Worm (Caenorhabditis elegans) whole organism, L2 larva: Measurements from ENCODE around the gene T25E4.2.
"Not testable (repeated sequence)": the region's sequence is repeated elsewhere in the genome, so short reads cannot be mapped to it uniquely, and the experiment has no call there.

Experiments
- C34F6.9 ChIP-seq: fragments of 150-350 bp; optimal IDR thresholded peaks from 2 replicates; lab custom pipeline; 2014; ENCODE audit warnings: missing biosample characterization, missing genetic modification characterization
- R02D3.7 ChIP-seq: fragments of 150-350 bp; optimal IDR thresholded peaks from 2 replicates; lab custom pipeline; 2014; ENCODE audit warnings: missing biosample characterization, missing genetic modification characterization
- aly-2 ChIP-seq: fragments of 150-350 bp; optimal IDR thresholded peaks from 2 replicates; lab custom pipeline; 2014; ENCODE audit warnings: missing biosample characterization, missing genetic modification characterization
- ama-1 ChIP-seq: fragments of 150-350 bp; optimal IDR thresholded peaks from 2 replicates; lab custom pipeline; 2018; ENCODE audit warnings: inconsistent platforms
- blmp-1 ChIP-seq: sonication (generic microtip); optimal IDR thresholded peaks from 2 replicates; lab custom pipeline; 2017; ENCODE audit warnings: missing genetic modification characterization, mild to moderate bottlenecking, missing compliant biosample characterization, antibody characterized with exemption, moderate library complexity; ENCODE audit not compliant: insufficient read depth
- ceh-16 ChIP-seq: fragments of 150-350 bp; optimal IDR thresholded peaks from 2 replicates; lab custom pipeline; 2014; ENCODE audit warnings: missing biosample characterization, missing genetic modification characterization
- ceh-82 ChIP-seq: fragments of 150-350 bp; optimal IDR thresholded peaks from 2 replicates; lab custom pipeline; 2014; ENCODE audit warnings: missing biosample characterization, missing genetic modification characterization
- crh-2 ChIP-seq: sonication (generic microtip); optimal IDR thresholded peaks from 2 replicates; lab custom pipeline; 2017; ENCODE audit warnings: missing biosample characterization, missing genetic modification characterization
- dmd-4 ChIP-seq: sonication (generic microtip); optimal IDR thresholded peaks from 2 replicates; lab custom pipeline; 2017; ENCODE audit warnings: missing biosample characterization, missing genetic modification characterization
- egl-27 ChIP-seq: sonication (generic microtip); optimal IDR thresholded peaks from 3 replicates; lab custom pipeline; 2017; ENCODE audit warnings: missing biosample characterization, missing genetic modification reagents, missing genetic modification characterization
- elt-1 ChIP-seq: fragments of 150-350 bp; optimal IDR thresholded peaks from 2 replicates; lab custom pipeline; 2014; ENCODE audit warnings: missing biosample characterization, missing genetic modification characterization
- elt-3 ChIP-seq: sonication (generic microtip); optimal IDR thresholded peaks from 2 replicates; lab custom pipeline; 2017; ENCODE audit warnings: missing biosample characterization, missing genetic modification characterization
- fos-1 ChIP-seq: fragments of 150-350 bp; optimal IDR thresholded peaks from 2 replicates; lab custom pipeline; 2014; ENCODE audit warnings: missing biosample characterization, missing genetic modification characterization
- gmeb-1 ChIP-seq: fragments of 150-350 bp; optimal IDR thresholded peaks from 2 replicates; lab custom pipeline; 2014; ENCODE audit warnings: missing biosample characterization, missing genetic modification characterization
- lin-11 ChIP-seq: fragments of 150-350 bp; sonication (generic microtip); optimal IDR thresholded peaks from 2 replicates; lab custom pipeline; 2014; ENCODE audit warnings: missing biosample characterization, missing genetic modification characterization, inconsistent platforms, mixed read lengths
- lin-39 ChIP-seq: fragments of 150-350 bp; optimal IDR thresholded peaks from 2 replicates; lab custom pipeline; 2014; ENCODE audit warnings: missing biosample characterization, missing genetic modification reagents, missing genetic modification characterization
- lsy-2 ChIP-seq, 2 experiments: fragments of 150-350 bp in 1 of 2; sonication (generic microtip) in 1 of 2; optimal IDR thresholded peaks; 2 replicates each; lab custom pipeline; 2014 to 2017; ENCODE audit warnings: missing biosample characterization in 2 of 2, missing genetic modification characterization in 2 of 2
- mab-5 ChIP-seq: fragments of 150-350 bp; optimal IDR thresholded peaks from 2 replicates; lab custom pipeline; 2014; ENCODE audit warnings: missing biosample characterization, missing genetic modification characterization
- mbf-1 ChIP-seq: sonication (generic microtip); optimal IDR thresholded peaks from 2 replicates; lab custom pipeline; 2017; ENCODE audit warnings: missing biosample characterization, missing genetic modification characterization
- mdl-1 ChIP-seq, 2 experiments: fragments of 150-350 bp in 1 of 2; sonication (generic microtip) in 1 of 2; optimal IDR thresholded peaks; 2 replicates each; lab custom pipeline; 2017; ENCODE audit warnings: missing biosample characterization in 2 of 2, missing genetic modification characterization in 2 of 2
- nhr-10 ChIP-seq: sonication (generic microtip); optimal IDR thresholded peaks from 2 replicates; lab custom pipeline; 2017; ENCODE audit warnings: missing biosample characterization, missing genetic modification characterization
- nhr-11 ChIP-seq: fragments of 150-350 bp; optimal IDR thresholded peaks from 2 replicates; lab custom pipeline; 2014; ENCODE audit warnings: missing biosample characterization, missing genetic modification characterization
- nhr-12 ChIP-seq: fragments of 150-350 bp; optimal IDR thresholded peaks from 2 replicates; lab custom pipeline; 2014; ENCODE audit warnings: missing biosample characterization, missing genetic modification characterization
- nhr-129 ChIP-seq: fragments of 150-350 bp; optimal IDR thresholded peaks from 2 replicates; lab custom pipeline; 2014; ENCODE audit warnings: missing biosample characterization, missing genetic modification characterization
- nhr-21 ChIP-seq: fragments of 150-350 bp; optimal IDR thresholded peaks from 2 replicates; lab custom pipeline; 2014; ENCODE audit warnings: missing biosample characterization, missing genetic modification characterization
- nhr-23 ChIP-seq: fragments of 150-350 bp; optimal IDR thresholded peaks from 2 replicates; lab custom pipeline; 2014; ENCODE audit warnings: missing biosample characterization, missing genetic modification reagents, missing genetic modification characterization
- nhr-237 ChIP-seq: fragments of 150-350 bp; optimal IDR thresholded peaks from 2 replicates; lab custom pipeline; 2014; ENCODE audit warnings: missing biosample characterization, missing genetic modification characterization
- nhr-6 ChIP-seq: fragments of 150-350 bp; optimal IDR thresholded peaks from 2 replicates; lab custom pipeline; 2014; ENCODE audit warnings: missing biosample characterization, missing genetic modification characterization
- nhr-77 ChIP-seq: fragments of 150-350 bp; optimal IDR thresholded peaks from 2 replicates; lab custom pipeline; 2014; ENCODE audit warnings: missing biosample characterization, missing genetic modification characterization
- peb-1 ChIP-seq: fragments of 150-350 bp; optimal IDR thresholded peaks from 2 replicates; lab custom pipeline; 2014; ENCODE audit warnings: missing biosample characterization, missing genetic modification characterization
- sem-4 ChIP-seq: fragments of 150-350 bp; optimal IDR thresholded peaks from 2 replicates; lab custom pipeline; 2014; ENCODE audit warnings: missing biosample characterization, missing genetic modification reagents, missing genetic modification characterization
- skn-1 ChIP-seq: sonication (generic microtip); optimal IDR thresholded peaks from 2 replicates; lab custom pipeline; 2017; ENCODE audit warnings: missing biosample characterization, missing genetic modification characterization
- sma-3 ChIP-seq: sonication (generic microtip); optimal IDR thresholded peaks from 2 replicates; lab custom pipeline; 2016; ENCODE audit warnings: missing genetic modification reagents, missing genetic modification characterization, missing compliant biosample characterization
- sma-9 ChIP-seq, 2 experiments: fragments of 150-350 bp in 1 of 2; sonication (generic microtip) in 1 of 2; optimal IDR thresholded peaks; 2 replicates each; lab custom pipeline; 2014 to 2016; ENCODE audit warnings: missing genetic modification characterization in 2 of 2, mild to moderate bottlenecking in 1 of 2, missing biosample characterization in 1 of 2, missing compliant biosample characterization in 1 of 2, missing genetic modification reagents in 1 of 2, moderate library complexity in 1 of 2
- unc-55 ChIP-seq: fragments of 150-350 bp; sonication (generic microtip); optimal IDR thresholded peaks from 3 replicates; lab custom pipeline; 2014; ENCODE audit warnings: missing biosample characterization, missing genetic modification reagents, missing genetic modification characterization

T25E4.2 gene

DNA sequence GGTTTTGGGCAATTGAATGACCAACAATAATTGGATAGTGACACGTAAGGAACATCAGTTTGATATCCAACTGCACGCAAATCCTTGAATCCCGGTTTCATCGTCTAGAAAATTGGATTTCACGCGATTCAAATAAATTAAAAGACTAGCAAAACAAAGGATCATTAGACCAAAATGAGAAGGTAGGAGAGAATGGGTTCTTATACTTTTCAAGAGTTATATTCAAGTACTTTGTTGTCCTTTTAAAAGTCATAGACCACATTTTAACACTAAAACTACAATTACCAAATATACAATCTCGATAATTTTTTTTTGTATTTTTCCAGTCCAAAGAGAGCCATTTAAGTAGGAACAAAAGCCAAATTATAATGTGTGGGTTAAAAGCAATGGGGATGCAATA is at the start of gene T25E4.2:
T25E4.2 (minus strand) TSS at position 101 of the 400 bp plus-strand sequence.
- no peak for TF ChIP-seq lin-11 (tag; lab: Kevin White, UChicago)
- no peak for TF ChIP-seq nhr-23 (tag; lab: Kevin White, UChicago)
- TF ChIP-seq nhr-77 (tag; lab: Kevin White, UChicago) = no peak
- no peak for TF ChIP-seq lin-39 (tag; lab: Kevin White, UChicago)
- no peak for TF ChIP-seq sma-9 (GFP tag; optimal IDR thresholded peaks at IDR 0.05; lab: Kevin White, UChicago)
- TF ChIP-seq sma-9 (tag; optimal IDR thresholded peaks at IDR 0.05; lab: Kevin White, UChicago) = no peak
- no peak for TF ChIP-seq fos-1
- no peak for TF ChIP-seq elt-3
- no peak for TF ChIP-seq sma-3 (GFP tag; lab: Kevin White, UChicago)
- TF ChIP-seq skn-1 (tag; lab: Kevin White, UChicago) = no peak
- no peak for TF ChIP-seq aly-2 (tag; lab: Kevin White, UChicago)
- no peak for TF ChIP-seq nhr-129 (tag; lab: Kevin White, UChicago)
- TF ChIP-seq dmd-4 (tag; lab: Kevin White, UChicago) = no peak
- no peak for TF ChIP-seq egl-27 (tag; lab: Kevin White, UChicago)

DNA sequence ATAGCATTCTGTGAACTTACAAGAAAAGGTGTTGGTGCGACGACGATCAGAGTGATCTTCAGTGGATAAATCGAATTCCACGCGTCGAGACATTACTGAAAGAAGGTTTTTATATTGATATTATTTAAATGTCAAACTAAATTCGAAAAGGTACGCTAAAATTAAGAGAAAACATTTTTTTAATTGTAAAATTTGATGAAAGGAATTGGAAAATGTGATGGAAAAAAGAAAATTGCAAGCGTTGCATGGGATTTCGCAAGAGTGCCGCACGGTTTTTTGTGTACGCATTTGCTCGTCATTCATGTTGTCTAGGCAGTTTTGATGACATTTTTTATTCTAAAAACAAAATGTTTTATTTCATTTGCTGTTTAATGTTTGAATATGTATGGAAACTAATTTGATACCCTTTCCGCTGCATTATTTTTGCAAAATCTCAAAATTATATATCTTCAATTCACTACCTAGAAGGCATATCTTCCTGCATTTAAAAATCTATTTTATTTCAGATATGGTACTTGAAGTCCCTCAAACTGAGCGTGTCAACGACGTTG is 48.7 kb upstream of the T25E4.2 start, which contains the start of the genes F59E12.6 and npl-4.1:
F59E12.6 (minus strand) TSS at position 101 of the 551 bp plus-strand sequence.
npl-4.1 (plus strand) TSS at position 501 of the 551 bp plus-strand sequence.
- not testable (repeated sequence) for TF ChIP-seq mbf-1, gmeb-1, nhr-10 (tag; lab: Kevin White, UChicago)

DNA sequence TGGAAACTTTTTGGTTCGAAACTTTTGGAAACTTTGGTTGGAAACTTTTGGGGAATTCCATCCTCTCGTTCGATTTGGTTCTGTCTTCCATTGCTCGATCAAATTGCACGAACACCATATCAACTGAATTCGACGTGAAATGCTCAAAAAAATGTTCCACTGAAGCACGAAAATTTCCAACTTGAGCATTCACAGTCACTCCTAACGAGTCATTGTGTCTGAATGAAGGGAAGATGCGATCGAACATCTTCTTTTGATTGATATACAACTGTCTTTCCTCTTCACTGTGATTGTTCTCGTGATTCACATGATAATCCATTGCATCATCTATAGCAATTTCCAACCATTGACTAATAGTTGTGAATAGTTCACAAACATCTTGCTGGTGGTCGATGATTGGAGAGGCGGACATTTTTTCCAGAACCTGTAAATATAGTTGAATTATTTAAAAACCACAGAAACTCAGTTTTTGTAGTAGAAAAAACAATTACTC is 46.2 kb upstream of the T25E4.2 start, which contains the start of gene F59E12.15:
F59E12.15 (minus strand) TSS at position 51 of the 493 bp plus-strand sequence.
- TF ChIP-seq unc-55 = no peak
- no peak for TF ChIP-seq nhr-12 (tag; lab: Kevin White, UChicago)
- TF ChIP-seq nhr-129 (tag; lab: Kevin White, UChicago) = peak; percentile 93
- TF ChIP-seq elt-1 (tag; lab: Kevin White, UChicago) = no peak
- TF ChIP-seq nhr-21 (tag; lab: Kevin White, UChicago) = no peak
- no peak for TF ChIP-seq mab-5
- TF ChIP-seq crh-2 (tag; lab: Kevin White, UChicago) = no peak
- TF ChIP-seq mdl-1 (tag; optimal IDR thresholded peaks at IDR 0.05; lab: Kevin White, UChicago) = no peak
- no peak for TF ChIP-seq nhr-6 (tag; lab: Kevin White, UChicago)

DNA sequence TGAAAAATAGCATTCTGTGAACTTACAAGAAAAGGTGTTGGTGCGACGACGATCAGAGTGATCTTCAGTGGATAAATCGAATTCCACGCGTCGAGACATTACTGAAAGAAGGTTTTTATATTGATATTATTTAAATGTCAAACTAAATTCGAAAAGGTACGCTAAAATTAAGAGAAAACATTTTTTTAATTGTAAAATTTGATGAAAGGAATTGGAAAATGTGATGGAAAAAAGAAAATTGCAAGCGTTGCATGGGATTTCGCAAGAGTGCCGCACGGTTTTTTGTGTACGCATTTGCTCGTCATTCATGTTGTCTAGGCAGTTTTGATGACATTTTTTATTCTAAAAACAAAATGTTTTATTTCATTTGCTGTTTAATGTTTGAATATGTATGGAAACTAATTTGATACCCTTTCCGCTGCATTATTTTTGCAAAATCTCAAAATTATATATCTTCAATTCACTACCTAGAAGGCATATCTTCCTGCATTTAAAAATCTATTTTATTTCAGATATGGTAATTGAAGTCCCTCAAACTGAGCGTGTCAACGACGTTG is 40.3 kb upstream of the T25E4.2 start, which contains the start of the genes eif-3.L and npl-4.2:
eif-3.L (minus strand) TSS at position 101 of the 557 bp plus-strand sequence.
npl-4.2 (plus strand) TSS at position 507 of the 557 bp plus-strand sequence.
- TF ChIP-seq R02D3.7 (tag; lab: Kevin White, UChicago); elt-3; nhr-77 (tag; lab: Kevin White, UChicago): not testable (repeated sequence)
- TF ChIP-seq, all 48 proteins: peak for 0; not testable (repeated sequence) for 48

DNA sequence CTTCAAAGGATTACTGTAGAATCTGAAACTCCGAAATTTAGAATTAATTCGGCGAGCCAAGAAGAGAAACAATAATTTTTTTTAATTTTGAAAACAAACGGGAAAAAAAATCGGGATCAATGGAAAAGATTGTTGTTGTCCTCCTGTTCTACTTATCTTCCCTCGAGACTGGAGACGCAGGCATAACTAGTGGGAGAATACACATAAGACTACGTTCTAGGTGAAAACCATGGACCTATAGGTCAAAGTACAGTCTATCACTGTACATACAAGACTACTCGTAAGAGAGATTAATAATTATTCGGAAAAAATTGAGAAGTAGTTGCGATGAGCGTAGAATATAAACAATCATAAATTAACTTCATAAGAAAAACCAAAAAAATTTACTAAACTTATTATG is 37.1 kb upstream of the T25E4.2 start, which contains the start of gene dhs-6:
dhs-6 (minus strand) TSS at position 22 of the 400 bp plus-strand sequence.
- TF ChIP-seq fos-1 (peak; percentile 13), skn-1 (tag; lab: Kevin White, UChicago) (no peak), sma-9 (GFP tag; optimal IDR thresholded peaks at IDR 0.05; lab: Kevin White, UChicago) (peak; percentile 32), sma-9 (tag; optimal IDR thresholded peaks at IDR 0.05; lab: Kevin White, UChicago) (no peak)

DNA sequence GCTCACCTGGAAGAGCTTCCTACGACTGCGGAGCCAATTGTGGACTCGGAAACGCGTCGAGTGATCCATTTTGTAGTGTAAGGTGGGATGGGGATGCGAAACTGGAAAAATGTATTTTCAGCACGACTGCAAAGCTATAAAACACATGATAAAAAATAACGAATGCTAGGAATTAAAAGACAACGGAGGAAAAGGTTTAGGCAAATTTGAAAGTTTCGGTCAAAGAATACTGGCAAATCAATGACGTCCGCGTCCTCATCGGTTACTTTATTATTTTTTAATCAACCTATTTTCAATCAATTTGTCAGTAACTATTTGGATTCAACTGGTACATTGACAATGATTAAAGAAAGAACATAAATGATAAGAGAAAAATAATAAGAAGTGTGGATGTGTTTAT is 25.5 kb upstream of the T25E4.2 start, which contains the start of gene C17G10.7:
C17G10.7 (minus strand) TSS at position 101 of the 400 bp plus-strand sequence.
- TF ChIP-seq lsy-2 (tag; optimal IDR thresholded peaks at IDR 0.05; lab: Kevin White, UChicago) (no peak), ama-1 (lab: Kevin White, UChicago) (no peak), C34F6.9 (tag; lab: Kevin White, UChicago) (no peak), nhr-237 (tag; lab: Kevin White, UChicago) (no peak), ceh-16 (tag; lab: Kevin White, UChicago) (no peak), mbf-1 (tag; lab: Kevin White, UChicago) (no peak), nhr-11 (tag; lab: Kevin White, UChicago) (no peak), nhr-23 (tag; lab: Kevin White, UChicago) (no peak), ceh-82 (tag; lab: Kevin White, UChicago) (no peak), sma-3 (GFP tag; lab: Kevin White, UChicago) (no peak), blmp-1 (tag; lab: Kevin White, UChicago) (no peak), gmeb-1 (tag; lab: Kevin White, UChicago) (no peak), egl-27 (tag; lab: Kevin White, UChicago) (no peak), mab-5 (no peak), sem-4 (tag; lab: Kevin White, UChicago) (no peak), peb-1 (no peak), crh-2 (tag; lab: Kevin White, UChicago) (no peak), nhr-12 (tag; lab: Kevin White, UChicago) (no peak), nhr-21 (tag; lab: Kevin White, UChicago) (no peak)
- TF ChIP-seq, all 48 proteins: peak for 0
